Fruit fly (Drosophila melanogaster): ENCODE results near the gene stc.
A peak's percentile ranks its signal among the peaks of the same experiment; 100 is the strongest.

stc gene

DNA sequence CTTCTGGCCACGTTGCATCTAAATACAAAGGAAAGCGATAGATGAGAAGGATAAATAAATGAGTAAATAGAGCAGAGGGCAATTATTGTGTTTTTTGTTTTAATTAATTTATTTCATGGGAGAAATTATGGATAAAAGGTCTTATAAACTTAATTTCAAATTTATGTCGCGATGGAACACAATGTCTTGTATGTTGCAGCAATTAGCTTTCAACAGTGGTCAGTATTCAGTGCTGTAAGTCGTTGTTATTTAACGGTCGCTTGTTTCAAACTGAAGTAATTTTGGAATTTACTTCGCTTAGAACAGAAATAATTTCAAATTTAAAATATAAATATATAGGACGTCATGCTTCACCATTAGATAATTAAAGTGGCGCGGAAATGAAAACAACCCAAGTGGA is 4.7 kb downstream of the stc start (continued):
- TF ChIP-seq CG16863 (GFP tag; optimal IDR thresholded peaks at IDR 0.05) (no peak), CG17361 (GFP tag; IDR thresholded peaks at IDR 0.05) (0 out of 3 replicates have a peak, but pooled peaks have one; percentile 10), CG16779 (GFP tag; IDR thresholded peaks at IDR 0.05) (no peak), pho (GFP tag; optimal IDR thresholded peaks at IDR 0.05) (no peak), psq (GFP tag; optimal IDR thresholded peaks at IDR 0.05) (no peak), gsb-n (tag; optimal IDR thresholded peaks at IDR 0.05) (no peak), zfh1 (GFP tag; IDR thresholded peaks at IDR 0.05) (no peak), dysf (GFP tag; IDR thresholded peaks at IDR 0.05) (0 out of 3 replicates have a peak, but pooled peaks have one; percentile 36), CG11560 (tag; IDR thresholded peaks at IDR 0.05) (no peak), cad (GFP tag; optimal IDR thresholded peaks at IDR 0.05) (no peak), Myb (GFP tag; optimal IDR thresholded peaks at IDR 0.05) (peak; percentile 85), Lpt (GFP tag; optimal IDR thresholded peaks at IDR 0.05) (no peak), sob (GFP tag; IDR thresholded peaks at IDR 0.05) (peak; percentile 48; the same call in 1 of the 2 replicates), CG13624 (GFP tag; optimal IDR thresholded peaks at IDR 0.05) (peak; percentile 17), trem (tag; optimal IDR thresholded peaks at IDR 0.05) (peak; percentile 32), CG33213 (GFP tag; optimal IDR thresholded peaks at IDR 0.05) (peak; percentile 23), Drgx (GFP tag; IDR thresholded peaks at IDR 0.05) (no peak), CG9215 (GFP tag; IDR thresholded peaks at IDR 0.05) (no peak), Xrp1 (GFP tag; IDR thresholded peaks at IDR 0.05) (0 out of 2 replicates have a peak, but pooled peaks have one; percentile 8), Dref (GFP tag; IDR thresholded peaks at IDR 0.05) (0 out of 2 replicates have a peak, but pooled peaks have one; percentile 7), CG11085 (GFP tag; IDR thresholded peaks at IDR 0.05) (peak; percentile 47; the same call in 1 of the 2 replicates), gcm (GFP tag; optimal IDR thresholded peaks at IDR 0.05) (no peak), CG9932 (GFP tag; IDR thresholded peaks at IDR 0.05) (0 out of 2 replicates have a peak, but pooled peaks have one; percentile 5)

DNA sequence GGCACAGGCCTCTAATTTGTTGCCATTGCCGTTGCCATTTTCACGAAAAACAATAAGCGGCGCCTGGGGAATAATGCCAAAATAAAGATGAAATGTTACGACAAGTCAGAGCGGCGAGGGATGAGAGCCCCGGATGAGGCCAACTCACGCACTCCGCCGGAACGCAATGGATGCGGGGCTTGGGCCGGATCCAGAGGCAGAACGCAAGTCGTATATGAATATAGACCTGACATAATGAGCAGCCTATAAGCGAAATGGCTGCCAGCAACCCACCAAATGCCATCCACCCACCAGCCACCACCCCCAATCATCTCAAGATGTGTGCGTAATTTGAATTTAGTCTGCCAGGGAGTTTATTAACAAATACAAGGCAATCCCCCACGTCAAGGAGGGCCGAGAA is 5.2 kb downstream of the stc start:
- TF ChIP-seq abd-A (tag; optimal IDR thresholded peaks at IDR 0.05) (peak; percentile 91), CG5245 (GFP tag; optimal IDR thresholded peaks at IDR 0.05) (no peak)

Measured in whole organism, embryonic.